Worm (Caenorhabditis elegans) whole organism, L4 larva: Measurements from ENCODE around the gene F35A5.8.

Source experiments
- F37D6.2 ChIP-seq: sonication (generic microtip); optimal IDR thresholded peaks from 2 replicates; lab custom pipeline; 2016; ENCODE audit warnings: mild to moderate bottlenecking, missing genetic modification characterization, missing compliant biosample characterization
- F44E2.7 ChIP-seq: fragments of 200-800 bp; sonication (Bioruptor generic); IDR thresholded peaks from 2 replicates; pipeline ENCODE4 v2.1.2; 2022; ENCODE audit warnings: missing genetic modification characterization, missing compliant biosample characterization
- R02D3.7 ChIP-seq: fragments of 150-350 bp; sonication (generic microtip); optimal IDR thresholded peaks from 3 replicates; lab custom pipeline; 2014; ENCODE audit warnings: missing biosample characterization, missing genetic modification characterization
- T20F7.1 ChIP-seq: fragments of 200-800 bp; sonication (Bioruptor generic); optimal IDR thresholded peaks from 2 replicates; lab custom pipeline; 2018; ENCODE audit warnings: mild to moderate bottlenecking, missing genetic modification characterization, missing compliant biosample characterization
- T26A8.4 ChIP-seq: fragments of 200-800 bp; sonication (Bioruptor generic); IDR thresholded peaks from 2 replicates; pipeline ENCODE4 v1.3.6; 2022; ENCODE audit warnings: missing genetic modification characterization, missing compliant biosample characterization
- Y48G9A.11 ChIP-seq: fragments of 200-800 bp; sonication (Bioruptor generic); IDR thresholded peaks from 2 replicates; pipeline ENCODE4 v1.3.6; 2022; ENCODE audit warnings: missing genetic modification reagents, missing genetic modification characterization, missing compliant biosample characterization
- Y5F2A.4 ChIP-seq: fragments of 200-800 bp; sonication (Bioruptor generic); optimal IDR thresholded peaks from 2 replicates; lab custom pipeline; 2018; ENCODE audit warnings: mild to moderate bottlenecking, missing genetic modification characterization, missing compliant biosample characterization
- Y75B8A.6 ChIP-seq: fragments of 200-800 bp; sonication (Bioruptor generic); IDR thresholded peaks from 2 replicates; pipeline ENCODE4 v1.3.6; 2022; ENCODE audit warnings: missing genetic modification reagents, missing genetic modification characterization, missing compliant biosample characterization
- ZK337.2 ChIP-seq: fragments of 200-800 bp; sonication (Bioruptor generic); IDR thresholded peaks from 2 replicates; pipeline ENCODE4 v1.3.6; 2022; ENCODE audit warnings: missing genetic modification reagents, missing genetic modification characterization, missing compliant biosample characterization
- ZK546.5 ChIP-seq, 2 experiments: sonication (generic microtip); optimal IDR thresholded peaks; 2 replicates each; lab custom pipeline; 2017; ENCODE audit warnings: missing biosample characterization in 2 of 2, missing genetic modification characterization in 2 of 2
- ceh-20 ChIP-seq: fragments of 200-800 bp; sonication (Bioruptor generic); IDR thresholded peaks from 2 replicates; pipeline ENCODE4 v1.3.6; 2022; ENCODE audit warnings: missing genetic modification reagents, missing genetic modification characterization, missing compliant biosample characterization
- ces-1 ChIP-seq: fragments of 150-350 bp; sonication (generic microtip); optimal IDR thresholded peaks from 4 replicates; lab custom pipeline; 2014; ENCODE audit warnings: missing biosample characterization, missing genetic modification reagents, missing genetic modification characterization
- ctbp-1 ChIP-seq: fragments of 200-800 bp; sonication (Bioruptor generic); IDR thresholded peaks from 2 replicates; pipeline ENCODE4 v1.3.6; 2022; ENCODE audit warnings: missing genetic modification reagents, missing genetic modification characterization, missing compliant biosample characterization
- daf-16 ChIP-seq, 3 experiments: sonication (generic microtip); optimal IDR thresholded peaks; 2 replicates each; lab custom pipeline; 2016 to 2017; ENCODE audit warnings: missing genetic modification characterization in 3 of 3, missing genetic modification reagents in 3 of 3, mild to moderate bottlenecking in 2 of 3, missing compliant biosample characterization in 2 of 3, missing biosample characterization in 1 of 3, moderate library complexity in 1 of 3
- daf-19 ChIP-seq: fragments of 200-800 bp; sonication (Bioruptor generic); conservative IDR thresholded peaks from 2 replicates; pipeline ENCODE4 v1.3.6; 2022; ENCODE audit warnings: missing genetic modification characterization, missing compliant biosample characterization
- daf-8 ChIP-seq: fragments of 200-800 bp; sonication (Bioruptor generic); IDR thresholded peaks from 2 replicates; pipeline ENCODE4 v1.3.6; 2022; ENCODE audit warnings: missing genetic modification characterization, missing compliant biosample characterization
- dmd-6 ChIP-seq: fragments of 200-800 bp; sonication (Bioruptor generic); IDR thresholded peaks from 2 replicates; pipeline ENCODE4 v1.3.6; 2022; ENCODE audit warnings: missing genetic modification reagents, missing genetic modification characterization, missing compliant biosample characterization
- dmd-9 ChIP-seq: fragments of 200-800 bp; sonication (Bioruptor generic); IDR thresholded peaks from 2 replicates; pipeline ENCODE4 v1.3.6; 2022; ENCODE audit warnings: missing genetic modification reagents, missing genetic modification characterization, missing compliant biosample characterization
- dpl-1 ChIP-seq: fragments of 150-350 bp; optimal IDR thresholded peaks from 2 replicates; lab custom pipeline; 2014; ENCODE audit warnings: missing biosample characterization, missing genetic modification reagents, missing genetic modification characterization
- dve-1 ChIP-seq: sonication (generic microtip); optimal IDR thresholded peaks from 2 replicates; lab custom pipeline; 2017; ENCODE audit warnings: antibody characterized with exemption, mild to moderate bottlenecking, missing genetic modification characterization, missing compliant biosample characterization; ENCODE audit not compliant: insufficient read depth
- fos-1 ChIP-seq: fragments of 150-350 bp; optimal IDR thresholded peaks from 2 replicates; lab custom pipeline; 2014; ENCODE audit warnings: missing biosample characterization, missing genetic modification characterization
- gei-8 ChIP-seq: fragments of 200-800 bp; sonication (Bioruptor generic); optimal IDR thresholded peaks from 2 replicates; lab custom pipeline; 2018; ENCODE audit warnings: mild to moderate bottlenecking, missing genetic modification characterization, missing compliant biosample characterization
- hif-1 ChIP-seq, 2 experiments: sonication (generic microtip); optimal IDR thresholded peaks; 2 replicates each; lab custom pipeline; 2016 to 2017; ENCODE audit warnings: missing compliant biosample characterization in 2 of 2, missing genetic modification characterization in 2 of 2, missing genetic modification reagents in 2 of 2, missing genotype in 2 of 2, mild to moderate bottlenecking in 1 of 2
- hlh-11 ChIP-seq: fragments of 200-800 bp; sonication (Bioruptor generic); optimal IDR thresholded peaks from 2 replicates; lab custom pipeline; 2018; ENCODE audit warnings: mild to moderate bottlenecking, missing genetic modification characterization, missing compliant biosample characterization
- hlh-30 ChIP-seq: sonication (generic microtip); optimal IDR thresholded peaks from 2 replicates; lab custom pipeline; 2017; ENCODE audit warnings: antibody characterized with exemption, mild to moderate bottlenecking, missing genetic modification characterization, missing compliant biosample characterization; ENCODE audit not compliant: insufficient read depth
- hmg-1.1 ChIP-seq: fragments of 200-800 bp; sonication (Bioruptor generic); IDR thresholded peaks from 2 replicates; pipeline ENCODE4 v1.3.6; 2022; ENCODE audit warnings: missing genetic modification reagents, missing genetic modification characterization, missing compliant biosample characterization
- jun-1 ChIP-seq: fragments of 150-350 bp; optimal IDR thresholded peaks from 2 replicates; lab custom pipeline; 2014; ENCODE audit warnings: missing biosample characterization, missing genetic modification reagents, missing genetic modification characterization
- lin-1 ChIP-seq: fragments of 200-800 bp; sonication (Bioruptor generic); IDR thresholded peaks from 2 replicates; pipeline ENCODE4 v1.3.6; 2022; ENCODE audit warnings: missing genetic modification reagents, missing genetic modification characterization, missing compliant biosample characterization
- lsy-2 ChIP-seq, 2 experiments: fragments of 150-350 bp in 1 of 2; sonication (generic microtip) in 1 of 2; optimal IDR thresholded peaks; 2 replicates each; lab custom pipeline; 2014 to 2017; ENCODE audit warnings: missing biosample characterization in 2 of 2, missing genetic modification characterization in 2 of 2
- mep-1 ChIP-seq: fragments of 150-350 bp; sonication (generic microtip); optimal IDR thresholded peaks from 3 replicates; lab custom pipeline; 2014; ENCODE audit warnings: missing biosample characterization, missing genetic modification characterization
- mes-2 ChIP-seq: sonication (generic microtip); optimal IDR thresholded peaks from 2 replicates; lab custom pipeline; 2016; ENCODE audit warnings: missing genotype, mild to moderate bottlenecking, missing genetic modification characterization, missing compliant biosample characterization; ENCODE audit not compliant: poor library complexity, severe bottlenecking
- nhr-102 ChIP-seq: sonication (generic microtip); optimal IDR thresholded peaks from 2 replicates; lab custom pipeline; 2016; ENCODE audit warnings: mild to moderate bottlenecking, missing genetic modification characterization, moderate library complexity, missing compliant biosample characterization
- nhr-11 ChIP-seq: fragments of 150-350 bp; optimal IDR thresholded peaks from 2 replicates; lab custom pipeline; 2014; ENCODE audit warnings: missing biosample characterization, missing genetic modification characterization
- nhr-28 ChIP-seq: fragments of 150-350 bp; optimal IDR thresholded peaks from 2 replicates; lab custom pipeline; 2014; ENCODE audit warnings: missing biosample characterization, missing genetic modification characterization
- nhr-76 ChIP-seq: fragments of 150-350 bp; optimal IDR thresholded peaks from 2 replicates; lab custom pipeline; 2014; ENCODE audit warnings: missing biosample characterization, missing genetic modification characterization
- nhr-77 ChIP-seq: fragments of 150-350 bp; optimal IDR thresholded peaks from 2 replicates; lab custom pipeline; 2014; ENCODE audit warnings: missing biosample characterization, missing genetic modification characterization
- php-3 ChIP-seq: fragments of 200-800 bp; sonication (Bioruptor generic); IDR thresholded peaks from 2 replicates; pipeline ENCODE4 v1.3.6; 2022; ENCODE audit warnings: missing genetic modification reagents, missing genetic modification characterization, missing compliant biosample characterization
- pqm-1 ChIP-seq: sonication (generic microtip); optimal IDR thresholded peaks from 2 replicates; lab custom pipeline; 2017; ENCODE audit warnings: missing biosample characterization, missing genetic modification characterization
- rbr-2 ChIP-seq: sonication (generic microtip); optimal IDR thresholded peaks from 2 replicates; lab custom pipeline; 2016; ENCODE audit warnings: missing genotype, missing genetic modification characterization, missing compliant biosample characterization
- unc-130 ChIP-seq: sonication (generic microtip); optimal IDR thresholded peaks from 2 replicates; lab custom pipeline; 2016; ENCODE audit warnings: missing genetic modification reagents, missing genetic modification characterization, missing compliant biosample characterization
- unc-62 ChIP-seq, 3 experiments: fragments of 150-350 bp in 1 of 3; sonication (generic microtip); optimal IDR thresholded peaks in 2 of 3; peaks in 1 of 3; 1 replicate in 1 of 3; 2 replicates in 2 of 3; lab custom pipeline; 2014 to 2017; ENCODE audit warnings: missing biosample characterization in 3 of 3, missing genetic modification characterization in 3 of 3, missing genetic modification reagents in 3 of 3, missing genotype in 1 of 3
- zag-1 ChIP-seq: fragments of 150-350 bp; optimal IDR thresholded peaks from 2 replicates; lab custom pipeline; 2014; ENCODE audit warnings: missing biosample characterization, missing genetic modification characterization
- ztf-7 ChIP-seq: fragments of 150-350 bp; optimal IDR thresholded peaks from 2 replicates; lab custom pipeline; 2014; ENCODE audit warnings: missing biosample characterization, missing genetic modification characterization

Gene F35A5.8

ce11 chrX:3803314-3803713 lies at the start of gene F35A5.8 (continued):
- TF ChIP-seq mes-2 (tag; lab: Kevin White, UChicago) (peak; percentile 90), ces-1 (GFP tag; lab: Kevin White, UChicago) (peak; percentile 64), R02D3.7 (no peak)

- TF ChIP-seq hlh-11 (tag; lab: Kevin White, UChicago) = peak; percentile 85
- no peak for TF ChIP-seq jun-1 (tag; lab: Kevin White, UChicago)
- TF ChIP-seq nhr-77 = peak; percentile 68
- peak; percentile 35 for TF ChIP-seq hlh-30 (tag; lab: Kevin White, UChicago)
- TF ChIP-seq dmd-6 (GFP tag; lab: Robert Waterston, UW) = peak; percentile 38
- no peak for TF ChIP-seq rbr-2 (tag; lab: Kevin White, UChicago)
- peak; percentile 22 for TF ChIP-seq mep-1 (tag; lab: Kevin White, UChicago)
- TF ChIP-seq hif-1 (tag; optimal IDR thresholded peaks at IDR 0.05; lab: Kevin White, UChicago) = peak in 1 of 2 experiments; percentile 55
- no peak for TF ChIP-seq ZK337.2 (GFP tag; lab: Robert Waterston, UW)
- TF ChIP-seq nhr-76 (tag; lab: Kevin White, UChicago) = no peak
- peak; percentile 90 for TF ChIP-seq dve-1 (tag; lab: Kevin White, UChicago)
- TF ChIP-seq nhr-28 = peak; percentile 72
- TF ChIP-seq pqm-1 (tag; lab: Kevin White, UChicago) = peak; percentile 87
- TF ChIP-seq lsy-2 (tag; optimal IDR thresholded peaks at IDR 0.05; lab: Kevin White, UChicago) = peak in 1 of 2 experiments; percentile 35
- no peak for TF ChIP-seq daf-16 (GFP tag; optimal IDR thresholded peaks at IDR 0.05; lab: Kevin White, UChicago)
- TF ChIP-seq daf-16 (tag; optimal IDR thresholded peaks at IDR 0.05; lab: Kevin White, UChicago) = peak; percentile 100
- 0 out of 2 replicates have a peak, but pooled peaks have one; percentile 48 for TF ChIP-seq php-3 (GFP tag; lab: Robert Waterston, UW)
- TF ChIP-seq ztf-7 = peak; percentile 47
These were observed 39.2 kb upstream of the F35A5.8 start, which contains the start of gene ttr-48 for ce11 chrX:3842398-3842896. TSS of gene ttr-48 (minus strand) at chrX:3842448.

DNA sequence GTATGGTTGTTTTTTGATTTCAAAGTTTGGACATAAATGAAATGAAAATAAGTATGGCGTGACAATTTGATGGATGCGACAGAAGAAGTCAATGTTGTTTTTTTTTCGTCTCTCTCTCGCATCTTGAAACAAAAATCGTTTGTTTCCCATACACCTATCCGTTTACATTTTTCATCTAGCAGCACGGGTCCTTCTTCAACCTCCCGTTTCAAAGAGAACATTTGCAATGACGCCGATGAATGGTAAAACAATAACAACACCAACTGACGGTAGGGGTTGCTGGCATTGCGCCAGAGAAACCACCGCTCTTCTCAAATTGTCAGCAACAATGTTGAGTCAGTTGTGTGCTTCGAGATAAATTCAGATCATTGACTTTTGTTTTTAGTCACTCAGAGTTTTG lies 35.9 kb upstream of the F35A5.8 start:
- no peak for TF ChIP-seq ces-1 (GFP tag; lab: Kevin White, UChicago)
- TF ChIP-seq jun-1 (tag; lab: Kevin White, UChicago) = no peak
- no peak for TF ChIP-seq daf-8 (GFP tag; lab: Robert Waterston, UW)
- no peak for TF ChIP-seq zag-1 (tag; lab: Kevin White, UChicago)
- peak; percentile 34; the same call in 1 of the 2 replicates for TF ChIP-seq lin-1
- TF ChIP-seq nhr-28 = peak; percentile 29
- TF ChIP-seq ZK337.2 (GFP tag; lab: Robert Waterston, UW) = no peak
- peak; percentile 18 for TF ChIP-seq hlh-30 (tag; lab: Kevin White, UChicago)
- TF ChIP-seq dmd-9 (GFP tag; lab: Robert Waterston, UW) = no peak
- no peak for TF ChIP-seq rbr-2 (tag; lab: Kevin White, UChicago)
- no peak for TF ChIP-seq mep-1 (tag; lab: Kevin White, UChicago)
- TF ChIP-seq daf-19 (GFP tag; lab: Robert Waterston, UW) = no peak
- no peak for TF ChIP-seq dpl-1 (GFP tag; lab: Kevin White, UChicago)
- no peak for TF ChIP-seq gei-8 (GFP tag; lab: Kevin White, UChicago)
- no peak for TF ChIP-seq T26A8.4 (GFP tag; lab: Robert Waterston, UW)
- peak; percentile 91 for TF ChIP-seq nhr-11 (tag; lab: Kevin White, UChicago)
- TF ChIP-seq hlh-11 (tag; lab: Kevin White, UChicago) = peak; percentile 73
- TF ChIP-seq Y5F2A.4 (GFP tag; lab: Kevin White, UChicago) = no peak
- TF ChIP-seq Y48G9A.11 = no peak
- no peak for TF ChIP-seq ZK546.5 (tag; optimal IDR thresholded peaks at IDR 0.05; lab: Kevin White, UChicago)
- no peak for TF ChIP-seq ztf-7
- TF ChIP-seq T20F7.1 = peak; percentile 8
- TF ChIP-seq php-3 (GFP tag; lab: Robert Waterston, UW) = no peak
- 0 out of 2 replicates have a peak, but pooled peaks have one; percentile 25 for TF ChIP-seq ceh-20 (GFP tag; lab: Robert Waterston, UW)
- TF ChIP-seq unc-62 (GFP tag; optimal IDR thresholded peaks at IDR 0.05 in 1 of 2; lab: Kevin White, UChicago) = peak in 1 of 2 experiments; percentile 100
- TF ChIP-seq unc-62 (tag; optimal IDR thresholded peaks at IDR 0.05; lab: Kevin White, UChicago) = no peak
- TF ChIP-seq nhr-102 (tag; lab: Kevin White, UChicago) = no peak
- TF ChIP-seq hmg-1.1 (GFP tag; lab: Robert Waterston, UW) = peak; percentile 21; the same call in 1 of the 2 replicates
- TF ChIP-seq fos-1 (tag; lab: Kevin White, UChicago) = no peak
- 0 out of 2 replicates have a peak, but pooled peaks have one; percentile 15 for TF ChIP-seq ctbp-1 (GFP tag; lab: Robert Waterston, UW)
- TF ChIP-seq hif-1 (tag; optimal IDR thresholded peaks at IDR 0.05; lab: Kevin White, UChicago) = no peak
- no peak for TF ChIP-seq Y75B8A.6 (GFP tag; lab: Robert Waterston, UW)
- TF ChIP-seq F37D6.2 = no peak
- no peak for TF ChIP-seq F44E2.7
- TF ChIP-seq R02D3.7 = no peak
- no peak for TF ChIP-seq unc-130
